Fruit fly (Drosophila melanogaster) whole organism, embryonic: ENCODE measurements around the gene E2f1.

Experiments used
- Abd-B ChIP-seq: fragments of 200-800 bp; sonication (Bioruptor generic); optimal IDR thresholded peaks from 2 replicates; lab custom pipeline; 2018; ENCODE audit warnings: missing biosample characterization, mild to moderate bottlenecking, missing genetic modification characterization, moderate library complexity
- Aef1 ChIP-seq: fragments of 200-800 bp; sonication (Bioruptor generic); IDR thresholded peaks from 3 replicates; pipeline ENCODE4 v1.3.6; 2022; ENCODE audit warnings: missing biosample characterization, missing genetic modification characterization
- Asciz ChIP-seq: fragments of 200-800 bp; sonication (Bioruptor generic); optimal IDR thresholded peaks from 2 replicates; lab custom pipeline; 2017; ENCODE audit warnings: missing biosample characterization, mild to moderate bottlenecking, missing genetic modification characterization, missing genetic modification reagents
- CG10209 ChIP-seq: fragments of 200-800 bp; sonication (Bioruptor generic); optimal IDR thresholded peaks from 3 replicates; lab custom pipeline; 2017; ENCODE audit warnings: missing biosample characterization, mild to moderate bottlenecking, missing genetic modification characterization, missing genetic modification reagents
- CG10321 ChIP-seq: fragments of 200-800 bp; sonication (Bioruptor generic); IDR thresholded peaks from 2 replicates; pipeline ENCODE4 v1.3.6; 2022; ENCODE audit warnings: missing biosample characterization, missing genetic modification characterization
- CG11696 ChIP-seq: fragments of 200-800 bp; sonication (Bioruptor generic); IDR thresholded peaks from 2 replicates; pipeline ENCODE4 v1.3.6; 2022; ENCODE audit warnings: missing biosample characterization, missing genetic modification characterization
- CG12659 ChIP-seq: fragments of 200-800 bp; sonication (Bioruptor generic); optimal IDR thresholded peaks from 3 replicates; lab custom pipeline; 2017; ENCODE audit warnings: mild to moderate bottlenecking, missing biosample characterization, missing genetic modification reagents, missing genetic modification characterization
- CG16863 ChIP-seq: fragments of 200-800 bp; sonication (Bioruptor generic); optimal IDR thresholded peaks from 3 replicates; lab custom pipeline; 2016; ENCODE audit warnings: missing biosample characterization, missing genetic modification characterization
- CG17328 ChIP-seq: fragments of 200-800 bp; sonication (Bioruptor generic); IDR thresholded peaks from 2 replicates; pipeline ENCODE4 v1.3.6; 2022; ENCODE audit warnings: missing biosample characterization, missing genetic modification characterization
- CG17912 ChIP-seq: fragments of 200-800 bp; sonication (Bioruptor generic); optimal IDR thresholded peaks from 2 replicates; lab custom pipeline; 2018; ENCODE audit warnings: missing biosample characterization, mild to moderate bottlenecking, missing genetic modification characterization
- CG18011 ChIP-seq: fragments of 200-800 bp; sonication (Bioruptor generic); optimal IDR thresholded peaks from 2 replicates; lab custom pipeline; 2017; ENCODE audit warnings: missing biosample characterization, missing genetic modification characterization, mild to moderate bottlenecking, moderate library complexity, missing genotype
- CG18619 ChIP-seq: fragments of 200-800 bp; sonication (Bioruptor generic); optimal IDR thresholded peaks from 3 replicates; lab custom pipeline; 2017; ENCODE audit warnings: missing biosample characterization, mild to moderate bottlenecking, missing genetic modification characterization
- CG3407 ChIP-seq: fragments of 200-800 bp; sonication (Bioruptor generic); optimal IDR thresholded peaks from 2 replicates; lab custom pipeline; 2018; ENCODE audit warnings: missing biosample characterization, mild to moderate bottlenecking, missing genetic modification characterization
- CG34376 ChIP-seq: fragments of 200-800 bp; sonication (Bioruptor generic); optimal IDR thresholded peaks from 2 replicates; lab custom pipeline; 2018; ENCODE audit warnings: missing biosample characterization, mild to moderate bottlenecking, missing genetic modification characterization
- CG42726 ChIP-seq: fragments of 200-800 bp; sonication (Bioruptor generic); IDR thresholded peaks from 2 replicates; pipeline ENCODE4 v1.3.6; 2022; ENCODE audit warnings: missing biosample characterization, missing genetic modification characterization; ENCODE audit not compliant: partially characterized antibody
- CG4730 ChIP-seq: fragments of 200-800 bp; sonication (Bioruptor generic); IDR thresholded peaks from 2 replicates; pipeline ENCODE4 v1.3.6; 2022; ENCODE audit warnings: missing biosample characterization, missing genetic modification characterization
- CG6272 ChIP-seq: fragments of 200-800 bp; sonication (Bioruptor generic); IDR thresholded peaks from 2 replicates; pipeline ENCODE4 v1.3.6; 2022; ENCODE audit warnings: missing biosample characterization, missing genetic modification characterization
- CG6689 ChIP-seq: fragments of 200-800 bp; sonication (Bioruptor generic); IDR thresholded peaks from 2 replicates; pipeline ENCODE4 v1.3.6; 2022; ENCODE audit warnings: missing biosample characterization, missing genetic modification characterization
- CG6791 ChIP-seq: fragments of 200-800 bp; sonication (Bioruptor generic); IDR thresholded peaks from 3 replicates; pipeline ENCODE4 v1.3.6; 2022; ENCODE audit warnings: missing biosample characterization, missing genetic modification characterization; ENCODE audit not compliant: partially characterized antibody
- CG7372 ChIP-seq: fragments of 200-800 bp; sonication (Bioruptor generic); IDR thresholded peaks from 2 replicates; pipeline ENCODE4 v1.3.6; 2022; ENCODE audit warnings: missing biosample characterization, missing genetic modification characterization
- CG7839 ChIP-seq: fragments of 200-800 bp; sonication (Bioruptor generic); optimal IDR thresholded peaks from 3 replicates; lab custom pipeline; 2018; ENCODE audit warnings: missing biosample characterization, mild to moderate bottlenecking, missing genetic modification characterization, moderate library complexity
- CG9215 ChIP-seq: fragments of 200-800 bp; sonication (Bioruptor generic); IDR thresholded peaks from 2 replicates; pipeline ENCODE4 v1.3.6; 2022; ENCODE audit warnings: missing biosample characterization, missing genetic modification characterization
- Dip2 ChIP-seq: fragments of 200-800 bp; sonication (Bioruptor generic); IDR thresholded peaks from 2 replicates; pipeline ENCODE4 v1.3.6; 2022; ENCODE audit warnings: missing biosample characterization, missing genetic modification characterization
- E2f2 ChIP-seq: fragments of 200-800 bp; sonication (Bioruptor generic); IDR thresholded peaks from 2 replicates; pipeline ENCODE4 v1.3.6; 2022; ENCODE audit warnings: missing biosample characterization, missing genetic modification characterization
- HLH4C ChIP-seq: fragments of 200-800 bp; sonication (Bioruptor generic); IDR thresholded peaks from 3 replicates; pipeline ENCODE4 v1.3.6; 2022; ENCODE audit warnings: missing biosample characterization, missing genetic modification characterization; ENCODE audit not compliant: partially characterized antibody
- Hmx ChIP-seq: fragments of 200-800 bp; sonication (Bioruptor generic); optimal IDR thresholded peaks from 2 replicates; lab custom pipeline; 2016; ENCODE audit warnings: missing biosample characterization, missing genetic modification characterization
- Hr51 ChIP-seq, 2 experiments: fragments of 200-800 bp; sonication (Bioruptor generic); optimal IDR thresholded peaks; 2 replicates in 1 of 2; 3 replicates in 1 of 2; lab custom pipeline; 2016 to 2018; ENCODE audit warnings: missing biosample characterization in 2 of 2, missing genetic modification characterization in 2 of 2, mild to moderate bottlenecking in 1 of 2, moderate library complexity in 1 of 2
- Jarid2 ChIP-seq: fragments of 200-800 bp; sonication (Bioruptor generic); optimal IDR thresholded peaks from 3 replicates; lab custom pipeline; 2017; ENCODE audit warnings: mild to moderate bottlenecking, missing biosample characterization, missing genetic modification reagents, missing genetic modification characterization
- Kr ChIP-seq: fragments of 200-800 bp; sonication (Bioruptor generic); optimal IDR thresholded peaks from 2 replicates; lab custom pipeline; 2017; ENCODE audit warnings: missing biosample characterization, mild to moderate bottlenecking, missing genetic modification characterization
- Mad ChIP-seq: fragments of 200-800 bp; sonication (Bioruptor generic); optimal IDR thresholded peaks from 2 replicates; lab custom pipeline; 2016; ENCODE audit warnings: missing biosample characterization, missing genetic modification characterization
- Neu2 ChIP-seq: fragments of 200-800 bp; sonication (Bioruptor generic); optimal IDR thresholded peaks from 3 replicates; lab custom pipeline; 2016; ENCODE audit warnings: missing biosample characterization, missing genetic modification characterization, borderline replicate concordance
- Opbp ChIP-seq: fragments of 200-800 bp; sonication (Bioruptor generic); IDR thresholded peaks from 3 replicates; pipeline ENCODE4 v1.3.6; 2022; ENCODE audit warnings: missing biosample characterization, missing genetic modification characterization; ENCODE audit not compliant: partially characterized antibody
- Spps ChIP-seq: fragments of 200-800 bp; sonication (Bioruptor generic); optimal IDR thresholded peaks from 2 replicates; lab custom pipeline; 2018; ENCODE audit warnings: missing biosample characterization, mild to moderate bottlenecking, missing genetic modification characterization
- chn ChIP-seq: fragments of 200-800 bp; sonication (Bioruptor generic); optimal IDR thresholded peaks from 2 replicates; lab custom pipeline; 2016; ENCODE audit warnings: missing biosample characterization, missing genetic modification characterization
- ems ChIP-seq: fragments of 200-800 bp; sonication (Bioruptor generic); optimal IDR thresholded peaks from 3 replicates; lab custom pipeline; 2016; ENCODE audit warnings: missing biosample characterization, missing genetic modification characterization
- fd64A ChIP-seq: fragments of 200-800 bp; sonication (Bioruptor generic); optimal IDR thresholded peaks from 3 replicates; lab custom pipeline; 2018; ENCODE audit warnings: missing biosample characterization, mild to moderate bottlenecking, missing genetic modification characterization
- fru ChIP-seq: fragments of >200 bp; optimal IDR thresholded peaks from 2 replicates; lab custom pipeline; 2017
- ftz-f1 ChIP-seq: fragments of 200-800 bp; sonication (Bioruptor generic); optimal IDR thresholded peaks from 2 replicates; lab custom pipeline; 2016; ENCODE audit warnings: missing biosample characterization, missing genetic modification characterization
- gcm2 ChIP-seq: fragments of 200-800 bp; sonication (Bioruptor generic); optimal IDR thresholded peaks from 2 replicates; lab custom pipeline; 2016; ENCODE audit warnings: missing biosample characterization, missing genetic modification characterization
- gfzf ChIP-seq: fragments of 200-800 bp; sonication (Bioruptor generic); optimal IDR thresholded peaks from 2 replicates; lab custom pipeline; 2016; ENCODE audit warnings: missing biosample characterization, mild to moderate bottlenecking, missing genetic modification characterization, moderate library complexity
- inv ChIP-seq: fragments of 200-800 bp; sonication (Bioruptor generic); IDR thresholded peaks from 2 replicates; pipeline ENCODE4 v1.3.6; 2022; ENCODE audit warnings: missing biosample characterization, missing genetic modification characterization; ENCODE audit not compliant: partially characterized antibody
- nau ChIP-seq: fragments of 200-800 bp; sonication (Bioruptor generic); optimal IDR thresholded peaks from 3 replicates; lab custom pipeline; 2017; ENCODE audit warnings: missing biosample characterization, mild to moderate bottlenecking, missing genetic modification characterization, missing genetic modification reagents
- org-1 ChIP-seq: fragments of 200-800 bp; sonication (Bioruptor generic); optimal IDR thresholded peaks from 2 replicates; lab custom pipeline; 2017; ENCODE audit warnings: missing biosample characterization, missing genetic modification characterization
- pzg ChIP-seq: fragments of 200-800 bp; sonication (Bioruptor generic); optimal IDR thresholded peaks from 3 replicates; lab custom pipeline; 2018; ENCODE audit warnings: missing biosample characterization, mild to moderate bottlenecking, missing genetic modification characterization, moderate library complexity
- run ChIP-seq: fragments of 200-800 bp; sonication (Bioruptor generic); optimal IDR thresholded peaks from 3 replicates; lab custom pipeline; 2018; ENCODE audit warnings: missing biosample characterization, mild to moderate bottlenecking, missing genetic modification characterization
- shn ChIP-seq: fragments of 200-800 bp; sonication (Bioruptor generic); optimal IDR thresholded peaks from 3 replicates; lab custom pipeline; 2016; ENCODE audit warnings: missing biosample characterization, missing genetic modification characterization
- slou ChIP-seq: fragments of 200-800 bp; sonication (Bioruptor generic); optimal IDR thresholded peaks from 3 replicates; lab custom pipeline; 2016; ENCODE audit warnings: missing biosample characterization, missing genetic modification characterization
- so ChIP-seq: fragments of 200-800 bp; sonication (Bioruptor generic); IDR thresholded peaks from 3 replicates; pipeline ENCODE4 v1.3.6; 2022; ENCODE audit warnings: missing biosample characterization, missing genetic modification characterization
- wor ChIP-seq: fragments of 200-800 bp; sonication (Bioruptor generic); IDR thresholded peaks from 2 replicates; pipeline ENCODE4 v1.3.6; 2022; ENCODE audit warnings: missing biosample characterization, missing genetic modification characterization
- zen ChIP-seq: fragments of 200-800 bp; sonication (Bioruptor generic); optimal IDR thresholded peaks from 3 replicates; lab custom pipeline; 2018; ENCODE audit warnings: missing biosample characterization, mild to moderate bottlenecking, missing genetic modification characterization, moderate library complexity
- zf30C ChIP-seq: fragments of 200-800 bp; sonication (Bioruptor generic); optimal IDR thresholded peaks from 3 replicates; lab custom pipeline; 2018; ENCODE audit warnings: missing biosample characterization, mild to moderate bottlenecking, missing genetic modification characterization

E2f1 gene

dm6 chr3R:21594417-21594892 is 66.2 kb downstream of the E2f1 start (continued):
- no peak for TF ChIP-seq shn (GFP tag; lab: Kevin White, UChicago)
- no peak for TF ChIP-seq E2f2 (GFP tag; lab: Robert Waterston, UW)
- no peak for TF ChIP-seq CG6791 (GFP tag; lab: Robert Waterston, UW)
- TF ChIP-seq CG34376 (GFP tag; lab: Kevin White, UChicago) = no peak
- TF ChIP-seq CG9215 (GFP tag; lab: Robert Waterston, UW) = no peak
- TF ChIP-seq nau = no peak
- TF ChIP-seq Dip2 = no peak
- TF ChIP-seq CG18619 = peak; percentile 19
- TF ChIP-seq CG11696 (GFP tag; lab: Robert Waterston, UW) = peak; percentile 54; the same call in 1 of the 2 replicates
- TF ChIP-seq CG10209 (GFP tag; lab: Kevin White, UChicago) = peak; percentile 54
- no peak for TF ChIP-seq Jarid2 (GFP tag; lab: Kevin White, UChicago)
- TF ChIP-seq CG17328 (GFP tag; lab: Robert Waterston, UW) = no peak
- no peak for TF ChIP-seq inv
- TF ChIP-seq zf30C (GFP tag; lab: Kevin White, UChicago) = peak; percentile 59
- no peak for TF ChIP-seq CG7372
- 0 out of 2 replicates have a peak, but pooled peaks have one; percentile 18 for TF ChIP-seq CG6272
- TF ChIP-seq chn (GFP tag; lab: Kevin White, UChicago) = no peak
- TF ChIP-seq CG12659 (GFP tag; lab: Kevin White, UChicago) = peak; percentile 22
- no peak for TF ChIP-seq org-1 (GFP tag; lab: Kevin White, UChicago)
- no peak for TF ChIP-seq zen (tag; lab: Kevin White, UChicago)
- no peak for TF ChIP-seq gcm2
- TF ChIP-seq CG18011 (GFP tag; lab: Kevin White, UChicago) = no peak
- no peak for TF ChIP-seq Aef1 (GFP tag; lab: Robert Waterston, UW)
- TF ChIP-seq Opbp (GFP tag; lab: Robert Waterston, UW) = no peak
- TF ChIP-seq CG6689 = peak; percentile 32; the same call in 1 of the 2 replicates
- no peak for TF ChIP-seq gfzf (GFP tag; lab: Kevin White, UChicago)
- no peak for TF ChIP-seq pzg (GFP tag; lab: Kevin White, UChicago)
- no peak for TF ChIP-seq CG17912 (GFP tag; lab: Kevin White, UChicago)
- peak in 1 of 2 experiments; percentile 45 for TF ChIP-seq Hr51 (GFP tag; optimal IDR thresholded peaks at IDR 0.05; lab: Kevin White, UChicago)
- no peak for TF ChIP-seq Neu2 (GFP tag; lab: Kevin White, UChicago)
- TF ChIP-seq HLH4C (GFP tag; lab: Robert Waterston, UW) = no peak
- peak; percentile 7 for TF ChIP-seq Spps
- no peak for TF ChIP-seq Kr (GFP tag; lab: Kevin White, UChicago)
- no peak for TF ChIP-seq Abd-B (GFP tag; lab: Kevin White, UChicago)
- no peak for TF ChIP-seq ems (GFP tag; lab: Kevin White, UChicago)
- peak; percentile 55 for TF ChIP-seq CG7839 (tag; lab: Kevin White, UChicago)
- 0 out of 2 replicates have a peak, but pooled peaks have one; percentile 6 for TF ChIP-seq CG10321 (GFP tag; lab: Robert Waterston, UW)
- TF ChIP-seq so (GFP tag; lab: Robert Waterston, UW) = peak; percentile 52; the same call in 1 of the 3 replicates
- TF ChIP-seq slou (GFP tag; lab: Kevin White, UChicago) = no peak
- no peak for TF ChIP-seq Asciz (GFP tag; lab: Kevin White, UChicago)
- no peak for TF ChIP-seq Mad
- peak; percentile 9 for TF ChIP-seq CG3407 (GFP tag; lab: Kevin White, UChicago)
- no peak for TF ChIP-seq CG16863 (GFP tag; lab: Kevin White, UChicago)
- TF ChIP-seq run (tag; lab: Kevin White, UChicago) = no peak
- no peak for TF ChIP-seq CG42726 (GFP tag; lab: Robert Waterston, UW)
- no peak for TF ChIP-seq fru (lab: Kevin White, UChicago)
- TF ChIP-seq CG4730 (GFP tag; lab: Robert Waterston, UW) = no peak
- TF ChIP-seq wor (GFP tag; lab: Robert Waterston, UW) = no peak
- TF ChIP-seq fd64A (GFP tag; lab: Kevin White, UChicago) = no peak
- TF ChIP-seq Hmx = no peak
- TF ChIP-seq ftz-f1 (GFP tag; lab: Kevin White, UChicago) = peak; percentile 79
